Fruit fly (Drosophila melanogaster) whole organism, adult: ENCODE data around the gene DNAlig3.

Experiments used
- CG11617 ChIP-seq: fragments of 200-800 bp; sonication (Bioruptor generic); optimal IDR thresholded peaks from 2 replicates; lab custom pipeline; 2017; ENCODE audit warnings: mild to moderate bottlenecking, missing biosample characterization, missing genetic modification reagents, missing genetic modification characterization
- CG12768 ChIP-seq: fragments of 200-800 bp; sonication (Bioruptor generic); optimal IDR thresholded peaks from 2 replicates; lab custom pipeline; 2017; ENCODE audit warnings: missing biosample characterization, missing genetic modification characterization, mild to moderate bottlenecking, moderate library complexity, missing genetic modification reagents
- CG14711 ChIP-seq: fragments of 200-800 bp; sonication (Bioruptor generic); optimal IDR thresholded peaks from 2 replicates; lab custom pipeline; 2018; ENCODE audit warnings: missing biosample characterization, mild to moderate bottlenecking, missing genetic modification characterization, moderate library complexity
- CG1620 ChIP-seq: fragments of 200-800 bp; sonication (Bioruptor generic); optimal IDR thresholded peaks from 2 replicates; lab custom pipeline; 2016; ENCODE audit warnings: missing biosample characterization, missing genetic modification characterization
- CG5204 ChIP-seq: fragments of 200-800 bp; sonication (Bioruptor generic); optimal IDR thresholded peaks from 2 replicates; lab custom pipeline; 2016; ENCODE audit warnings: missing biosample characterization, missing genetic modification characterization
- CG7045 ChIP-seq: fragments of 200-800 bp; sonication (Bioruptor generic); optimal IDR thresholded peaks from 2 replicates; lab custom pipeline; 2017; ENCODE audit warnings: missing biosample characterization, mild to moderate bottlenecking, missing genetic modification characterization
- CG7101 ChIP-seq: fragments of 200-800 bp; sonication (Bioruptor generic); optimal IDR thresholded peaks from 2 replicates; lab custom pipeline; 2018; ENCODE audit warnings: missing biosample characterization, mild to moderate bottlenecking, missing genetic modification characterization, moderate library complexity
- Hr96 ChIP-seq: fragments of 200-800 bp; sonication (Bioruptor generic); optimal IDR thresholded peaks from 2 replicates; lab custom pipeline; 2016; ENCODE audit warnings: missing biosample characterization, missing genetic modification characterization
- Mnt ChIP-seq: fragments of 200-800 bp; sonication (Bioruptor generic); optimal IDR thresholded peaks from 2 replicates; lab custom pipeline; 2016; ENCODE audit warnings: missing biosample characterization, mild to moderate bottlenecking, missing genetic modification characterization
- bab1 ChIP-seq: fragments of 200-800 bp; sonication (Bioruptor generic); optimal IDR thresholded peaks from 3 replicates; lab custom pipeline; 2019; ENCODE audit warnings: missing biosample characterization, mild to moderate bottlenecking, missing genetic modification characterization, moderate library complexity
- cic ChIP-seq: fragments of 200-800 bp; sonication (Bioruptor generic); optimal IDR thresholded peaks from 2 replicates; lab custom pipeline; 2017; ENCODE audit warnings: missing biosample characterization, mild to moderate bottlenecking, missing genetic modification characterization, moderate library complexity
- cnc ChIP-seq, 2 experiments: fragments of >200 bp; optimal IDR thresholded peaks; 2 replicates each; lab custom pipeline; 2017
- kay ChIP-seq: fragments of 200-800 bp; sonication (Bioruptor generic); peaks from one replicate; lab custom pipeline; 2016; ENCODE audit warnings: missing biosample characterization, missing genetic modification characterization, borderline replicate concordance
- ovo ChIP-seq: fragments of 200-800 bp; sonication (Bioruptor generic); optimal IDR thresholded peaks from 2 replicates; lab custom pipeline; 2016; ENCODE audit warnings: missing biosample characterization, missing genetic modification characterization
- pad ChIP-seq: fragments of 200-800 bp; sonication (Bioruptor generic); optimal IDR thresholded peaks from 3 replicates; lab custom pipeline; 2017; ENCODE audit warnings: missing biosample characterization, missing genetic modification characterization, mild to moderate bottlenecking, moderate library complexity, missing genetic modification reagents
- tj ChIP-seq: fragments of 200-800 bp; sonication (Bioruptor generic); optimal IDR thresholded peaks from 3 replicates; lab custom pipeline; 2017; ENCODE audit warnings: missing biosample characterization, mild to moderate bottlenecking, missing genetic modification characterization, moderate library complexity
- toe ChIP-seq: fragments of 200-800 bp; sonication (Bioruptor generic); optimal IDR thresholded peaks from 2 replicates; lab custom pipeline; 2016; ENCODE audit warnings: missing biosample characterization, missing genetic modification characterization

DNAlig3 gene

DNA sequence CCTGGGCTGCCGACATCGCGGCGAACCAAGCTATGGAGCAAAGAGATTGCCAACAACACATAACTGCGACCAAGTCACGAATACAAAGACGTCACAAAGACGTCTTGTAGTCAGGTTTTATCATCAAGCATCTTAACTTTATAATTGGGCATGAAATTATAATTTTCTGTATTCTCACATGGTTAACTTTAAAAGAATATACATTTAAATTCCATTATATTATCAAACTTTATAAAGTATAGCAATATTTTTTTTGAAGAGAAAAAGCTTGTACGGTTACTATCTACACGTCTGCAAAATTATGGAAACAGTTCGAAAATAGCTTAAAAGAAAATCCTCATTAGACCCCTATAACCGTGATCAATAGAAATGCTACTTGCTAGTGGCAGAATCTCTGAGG is 49.6 kb downstream of the DNAlig3 start, which contains the start of gene CG10041:
Gene CG10041, minus strand, starts transcription at position 101 of the 400 bp plus-strand sequence.
- TF ChIP-seq tj (GFP tag; lab: Kevin White, UChicago): no peak
- no peak for TF ChIP-seq cnc (optimal IDR thresholded peaks at IDR 0.05; lab: Kevin White, UChicago)
- no peak for TF ChIP-seq ovo (GFP tag; lab: Kevin White, UChicago)
- no peak for TF ChIP-seq CG11617 (GFP tag; lab: Kevin White, UChicago)
- no peak for TF ChIP-seq pad (GFP tag; lab: Kevin White, UChicago)
- no peak for TF ChIP-seq Mnt (GFP tag; lab: Kevin White, UChicago)
- no peak for TF ChIP-seq CG1620
- no peak for TF ChIP-seq CG5204 (GFP tag; lab: Kevin White, UChicago)
- no peak for TF ChIP-seq cic
- no peak for TF ChIP-seq CG7045 (GFP tag; lab: Kevin White, UChicago)
- TF ChIP-seq CG12768 (GFP tag; lab: Kevin White, UChicago): no peak
- no peak for TF ChIP-seq CG7101 (tag; lab: Kevin White, UChicago)
- no peak for TF ChIP-seq kay (GFP tag; lab: Kevin White, UChicago)
- no peak for TF ChIP-seq toe (GFP tag; lab: Kevin White, UChicago)
- TF ChIP-seq Hr96 (GFP tag; lab: Kevin White, UChicago): no peak
- TF ChIP-seq CG14711 (tag; lab: Kevin White, UChicago): no peak
- no peak for TF ChIP-seq bab1 (GFP tag; lab: Kevin White, UChicago)

DNA sequence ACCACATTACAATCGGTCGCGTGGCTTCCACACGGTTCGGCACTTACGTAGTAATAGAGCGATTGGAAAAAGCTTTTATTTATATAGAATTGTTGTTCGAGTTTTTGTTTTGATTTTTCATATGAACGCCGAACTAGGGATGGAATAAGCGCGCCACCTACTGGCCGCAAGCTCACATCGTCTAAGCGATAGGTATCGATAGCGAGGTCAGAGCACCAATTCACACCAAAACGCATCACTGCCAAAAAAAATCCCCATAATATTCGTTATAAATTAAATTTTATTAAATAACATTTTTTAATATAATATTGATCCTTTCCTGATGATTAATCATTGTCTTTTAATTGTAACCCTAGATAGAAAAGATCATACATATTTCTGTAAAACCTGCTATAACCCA is 51.1 kb downstream of the DNAlig3 start, which contains the start of gene CG10038:
Gene CG10038, minus strand, starts transcription at position 148 of the 400 bp plus-strand sequence.
- TF ChIP-seq CG1620: peak; percentile 4
- no peak for TF ChIP-seq kay (GFP tag; lab: Kevin White, UChicago)
- TF ChIP-seq toe (GFP tag; lab: Kevin White, UChicago): peak; percentile 27
- TF ChIP-seq bab1 (GFP tag; lab: Kevin White, UChicago): peak; percentile 39
